Fruit fly (Drosophila melanogaster) S2 (cell line): ENCODE results near the gene CG13901.

Source experiments
- CG8478 ChIP-seq: fragments of >200 bp; optimal IDR thresholded peaks from 2 replicates; lab custom pipeline; 2018
- CTCF ChIP-seq, 2 experiments: fragments of >200 bp; optimal IDR thresholded peaks; 2 replicates each; lab custom pipeline; 2018

dm6 chr3L:852267-852666 is 14.6 kb upstream of the CG13901 start:
- TF ChIP-seq CTCF (optimal IDR thresholded peaks at IDR 0.05; lab: Kevin White, UChicago) (no peak), CG8478 (lab: Kevin White, UChicago) (no peak)
